Worm (Caenorhabditis elegans) whole organism, midembryonic: Measurements from ENCODE around the gene rps-27.

ENCODE experiments used
- T22C8.4 ChIP-seq: fragments of 200-800 bp; sonication (Bioruptor generic); IDR thresholded peaks from 2 replicates; pipeline ENCODE4 v1.3.6; 2022; ENCODE audit warnings: missing genetic modification characterization, missing compliant biosample characterization
- cog-1 ChIP-seq: sonication (generic microtip); optimal IDR thresholded peaks from 2 replicates; lab custom pipeline; 2016; ENCODE audit warnings: missing genetic modification characterization, missing compliant biosample characterization
- klf-2 ChIP-seq: fragments of 200-800 bp; sonication (Bioruptor generic); conservative IDR thresholded peaks from 2 replicates; pipeline ENCODE4 v1.3.6; 2022; ENCODE audit warnings: missing genetic modification reagents, missing genetic modification characterization, missing compliant biosample characterization
- med-1 ChIP-seq: sonication (generic microtip); optimal IDR thresholded peaks from 2 replicates; lab custom pipeline; 2017; ENCODE audit warnings: missing genetic modification characterization, mild to moderate bottlenecking, missing compliant biosample characterization, antibody characterized with exemption, missing genetic modification reagents; ENCODE audit not compliant: insufficient read depth

DNA sequence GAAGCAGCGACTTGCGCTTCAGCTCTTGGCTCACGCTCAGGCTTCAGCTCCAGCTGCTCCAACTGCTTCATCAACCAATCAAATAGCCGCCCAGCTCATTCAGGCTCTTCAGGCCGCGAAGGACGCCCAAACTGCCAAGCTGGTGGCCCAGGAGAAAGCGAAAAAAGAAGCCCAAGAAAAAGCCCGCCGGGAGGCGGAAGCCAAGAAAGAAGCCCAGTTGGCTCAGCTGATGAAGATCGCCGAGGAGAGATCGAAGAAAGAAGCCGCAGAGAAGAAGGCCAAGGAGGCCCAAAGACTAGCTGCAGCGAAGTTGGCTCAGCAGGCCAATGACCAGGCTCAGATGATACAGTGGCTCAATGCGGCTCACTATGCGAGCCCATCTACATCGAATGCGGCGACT lies 12.4 kb upstream of the rps-27 start:
- TF ChIP-seq klf-2 (GFP tag; lab: Robert Waterston, UW) (no peak), med-1 (no peak), cog-1 (tag; lab: Kevin White, UChicago) (no peak), T22C8.4 (GFP tag; lab: Robert Waterston, UW) (no peak)
